Fruit fly (Drosophila melanogaster) whole organism, prepupa: Measurements from ENCODE around the gene gammaTub37C.
A peak's percentile ranks its signal among the peaks of the same experiment; 100 is the strongest.

ENCODE experiments used
- CG10631 ChIP-seq: fragments of 200-800 bp; sonication (Bioruptor generic); optimal IDR thresholded peaks from 2 replicates; lab custom pipeline; 2016; ENCODE audit warnings: missing biosample characterization, missing genetic modification characterization
- CG10669 ChIP-seq: fragments of 200-800 bp; sonication (Bioruptor generic); optimal IDR thresholded peaks from 3 replicates; lab custom pipeline; 2018; ENCODE audit warnings: missing biosample characterization, mild to moderate bottlenecking, missing genetic modification characterization, moderate library complexity
- CG11294 ChIP-seq: fragments of 200-800 bp; sonication (Bioruptor generic); IDR thresholded peaks from 2 replicates; pipeline ENCODE4 v1.3.6; 2022; ENCODE audit warnings: missing biosample characterization, missing genetic modification characterization
- CG11762 ChIP-seq: fragments of 200-800 bp; sonication (Bioruptor generic); optimal IDR thresholded peaks from 3 replicates; lab custom pipeline; 2016; ENCODE audit warnings: missing biosample characterization, missing genetic modification characterization; ENCODE audit not compliant: insufficient read depth
- CG11902 ChIP-seq: fragments of 200-800 bp; sonication (Bioruptor generic); optimal IDR thresholded peaks from 3 replicates; lab custom pipeline; 2016; ENCODE audit warnings: missing biosample characterization, missing genetic modification characterization
- CG3032 ChIP-seq: fragments of 200-800 bp; optimal IDR thresholded peaks from 2 replicates; lab custom pipeline; 2019; ENCODE audit warnings: missing biosample characterization, mild to moderate bottlenecking, missing genetic modification characterization, moderate library complexity
- CG31627 ChIP-seq: fragments of 200-800 bp; sonication (Bioruptor generic); optimal IDR thresholded peaks from 3 replicates; lab custom pipeline; 2016; ENCODE audit warnings: missing biosample characterization, missing genetic modification characterization
- CG32006 ChIP-seq: fragments of 200-800 bp; sonication (Bioruptor generic); optimal IDR thresholded peaks from 3 replicates; lab custom pipeline; 2017; ENCODE audit warnings: missing biosample characterization, mild to moderate bottlenecking, missing genetic modification characterization
- CG4318 ChIP-seq: fragments of 200-800 bp; sonication (Bioruptor generic); optimal IDR thresholded peaks from 3 replicates; lab custom pipeline; 2017; ENCODE audit warnings: missing biosample characterization, mild to moderate bottlenecking, missing genetic modification characterization
- CG6163 ChIP-seq: fragments of 200-800 bp; sonication (Bioruptor generic); IDR thresholded peaks from 3 replicates; pipeline ENCODE4 v1.3.6; 2022; ENCODE audit warnings: missing biosample characterization, missing genetic modification characterization
- CG6276 ChIP-seq: fragments of 200-800 bp; sonication (Bioruptor generic); optimal IDR thresholded peaks from 2 replicates; lab custom pipeline; 2017; ENCODE audit warnings: missing biosample characterization, mild to moderate bottlenecking, missing genetic modification characterization
- CG6792 ChIP-seq: fragments of 200-800 bp; sonication (Bioruptor generic); optimal IDR thresholded peaks from 3 replicates; lab custom pipeline; 2016; ENCODE audit warnings: missing biosample characterization, missing genetic modification characterization
- CG6808 ChIP-seq: fragments of 200-800 bp; sonication (Bioruptor generic); optimal IDR thresholded peaks from 3 replicates; lab custom pipeline; 2017; ENCODE audit warnings: missing biosample characterization, missing genetic modification characterization, mild to moderate bottlenecking, moderate library complexity, missing genetic modification reagents
- CG8119 ChIP-seq: fragments of 200-800 bp; sonication (Bioruptor generic); IDR thresholded peaks from 3 replicates; pipeline ENCODE4 v1.3.6; 2022; ENCODE audit warnings: missing biosample characterization, missing genetic modification characterization
- CG8319 ChIP-seq: fragments of 200-800 bp; sonication (Bioruptor generic); optimal IDR thresholded peaks from 3 replicates; lab custom pipeline; 2016; ENCODE audit warnings: missing biosample characterization, missing genetic modification characterization
- CG9139 ChIP-seq: fragments of 200-800 bp; sonication (Bioruptor generic); optimal IDR thresholded peaks from 3 replicates; lab custom pipeline; 2017; ENCODE audit warnings: missing biosample characterization, mild to moderate bottlenecking, missing genetic modification characterization
- Eip78C ChIP-seq: fragments of 200-800 bp; sonication (Bioruptor generic); peaks from one replicate; lab custom pipeline; 2016; ENCODE audit warnings: missing biosample characterization, missing genetic modification characterization
- Ets21C ChIP-seq: fragments of 200-800 bp; sonication (Bioruptor generic); optimal IDR thresholded peaks from 3 replicates; lab custom pipeline; 2016; ENCODE audit warnings: missing biosample characterization, missing genetic modification characterization
- Ets96B ChIP-seq: fragments of 200-800 bp; optimal IDR thresholded peaks from 2 replicates; lab custom pipeline; 2019; ENCODE audit warnings: missing biosample characterization, mild to moderate bottlenecking, missing genetic modification characterization, moderate library complexity
- Hr39 ChIP-seq: fragments of 200-800 bp; sonication (Bioruptor generic); optimal IDR thresholded peaks from 2 replicates; lab custom pipeline; 2016; ENCODE audit warnings: missing biosample characterization, missing genetic modification characterization
- Hr4 ChIP-seq: fragments of 200-800 bp; sonication (Bioruptor generic); optimal IDR thresholded peaks from 3 replicates; lab custom pipeline; 2016; ENCODE audit warnings: missing biosample characterization, missing genetic modification characterization
- Smox ChIP-seq: fragments of 200-800 bp; sonication (Bioruptor generic); optimal IDR thresholded peaks from 3 replicates; lab custom pipeline; 2016; ENCODE audit warnings: missing biosample characterization, missing genetic modification characterization
- Sox102F ChIP-seq: fragments of 200-800 bp; sonication (Bioruptor generic); optimal IDR thresholded peaks from 2 replicates; lab custom pipeline; 2016; ENCODE audit warnings: missing biosample characterization, mild to moderate bottlenecking, missing genetic modification characterization
- Sox14 ChIP-seq: fragments of 200-800 bp; sonication (Bioruptor generic); optimal IDR thresholded peaks from 3 replicates; lab custom pipeline; 2016; ENCODE audit warnings: missing biosample characterization, missing genetic modification characterization
- Sox15 ChIP-seq: fragments of 200-800 bp; sonication (Bioruptor generic); optimal IDR thresholded peaks from 3 replicates; lab custom pipeline; 2016; ENCODE audit warnings: missing biosample characterization, missing genetic modification characterization
- dac ChIP-seq: fragments of 200-800 bp; sonication (Bioruptor generic); optimal IDR thresholded peaks from 2 replicates; lab custom pipeline; 2017; ENCODE audit warnings: missing biosample characterization, mild to moderate bottlenecking, missing genetic modification characterization
- dsx ChIP-seq: fragments of 200-800 bp; optimal IDR thresholded peaks from 3 replicates; lab custom pipeline; 2019; ENCODE audit warnings: missing biosample characterization, mild to moderate bottlenecking, missing genetic modification characterization, moderate library complexity; ENCODE audit not compliant: poor library complexity, severe bottlenecking
- eg ChIP-seq: fragments of 200-800 bp; sonication (Bioruptor generic); IDR thresholded peaks from 3 replicates; pipeline ENCODE4 v1.3.6; 2022; ENCODE audit warnings: missing biosample characterization, missing genetic modification characterization
- esn ChIP-seq: fragments of 200-800 bp; sonication (Bioruptor generic); optimal IDR thresholded peaks from 2 replicates; lab custom pipeline; 2016; ENCODE audit warnings: missing biosample characterization, mild to moderate bottlenecking, missing genetic modification characterization, moderate library complexity
- fd59A ChIP-seq: fragments of 200-800 bp; sonication (Bioruptor generic); optimal IDR thresholded peaks from 2 replicates; lab custom pipeline; 2017; ENCODE audit warnings: missing biosample characterization, mild to moderate bottlenecking, missing genetic modification characterization, missing genetic modification reagents
- fd85E ChIP-seq: fragments of 200-800 bp; sonication (Bioruptor generic); optimal IDR thresholded peaks from 3 replicates; lab custom pipeline; 2016; ENCODE audit warnings: missing biosample characterization, missing genetic modification characterization
- lz ChIP-seq: fragments of 200-800 bp; sonication (Bioruptor generic); optimal IDR thresholded peaks from 3 replicates; lab custom pipeline; 2016; ENCODE audit warnings: missing biosample characterization, missing genetic modification characterization
- net ChIP-seq: fragments of 200-800 bp; sonication (Bioruptor generic); optimal IDR thresholded peaks from 3 replicates; lab custom pipeline; 2016; ENCODE audit warnings: missing biosample characterization, missing genetic modification characterization
- salr ChIP-seq, 2 experiments: fragments of 200-800 bp; sonication (Bioruptor generic); optimal IDR thresholded peaks; 3 replicates each; lab custom pipeline; 2016 to 2018; ENCODE audit warnings: missing biosample characterization in 2 of 2, missing genetic modification characterization in 2 of 2, mild to moderate bottlenecking in 1 of 2
- spab ChIP-seq: fragments of 200-800 bp; sonication (Bioruptor generic); optimal IDR thresholded peaks from 2 replicates; lab custom pipeline; 2017; ENCODE audit warnings: missing biosample characterization, mild to moderate bottlenecking, missing genetic modification characterization, missing genetic modification reagents
- ss ChIP-seq, 2 experiments: fragments of 200-800 bp; sonication (Bioruptor generic); optimal IDR thresholded peaks; 2 replicates in 1 of 2; 3 replicates in 1 of 2; lab custom pipeline; 2017 to 2018; ENCODE audit warnings: mild to moderate bottlenecking in 2 of 2, missing biosample characterization in 2 of 2, missing genetic modification characterization in 2 of 2, moderate library complexity in 1 of 2
- svp ChIP-seq: fragments of 200-800 bp; sonication (Bioruptor generic); peaks from one replicate; lab custom pipeline; 2016; ENCODE audit warnings: missing biosample characterization, missing genetic modification characterization
- topi ChIP-seq: fragments of 200-800 bp; sonication (Bioruptor generic); optimal IDR thresholded peaks from 3 replicates; lab custom pipeline; 2016; ENCODE audit warnings: missing biosample characterization, missing genetic modification characterization
- vri ChIP-seq: fragments of 200-800 bp; sonication (Bioruptor generic); optimal IDR thresholded peaks from 3 replicates; lab custom pipeline; 2016; ENCODE audit warnings: missing biosample characterization, mild to moderate bottlenecking, missing genetic modification characterization

The gammaTub37C gene

dm6 chr2L:19168095-19168697 is 17.3 kb downstream of the gammaTub37C start:
- TF ChIP-seq eg (GFP tag; lab: Robert Waterston, UW) (no peak), Smox (GFP tag; lab: Kevin White, UChicago) (no peak), salr (GFP tag; optimal IDR thresholded peaks at IDR 0.05; lab: Kevin White, UChicago) (no peak), CG6808 (GFP tag; lab: Kevin White, UChicago) (no peak), CG4318 (GFP tag; lab: Kevin White, UChicago) (no peak), Sox102F (no peak), dac (GFP tag; lab: Kevin White, UChicago) (no peak), svp (peak; percentile 95), topi (GFP tag; lab: Kevin White, UChicago) (no peak), CG11762 (no peak), CG10669 (GFP tag; lab: Kevin White, UChicago) (no peak), esn (no peak), CG11902 (GFP tag; lab: Kevin White, UChicago) (no peak), Eip78C (GFP tag; lab: Kevin White, UChicago) (peak; percentile 33)

DNA sequence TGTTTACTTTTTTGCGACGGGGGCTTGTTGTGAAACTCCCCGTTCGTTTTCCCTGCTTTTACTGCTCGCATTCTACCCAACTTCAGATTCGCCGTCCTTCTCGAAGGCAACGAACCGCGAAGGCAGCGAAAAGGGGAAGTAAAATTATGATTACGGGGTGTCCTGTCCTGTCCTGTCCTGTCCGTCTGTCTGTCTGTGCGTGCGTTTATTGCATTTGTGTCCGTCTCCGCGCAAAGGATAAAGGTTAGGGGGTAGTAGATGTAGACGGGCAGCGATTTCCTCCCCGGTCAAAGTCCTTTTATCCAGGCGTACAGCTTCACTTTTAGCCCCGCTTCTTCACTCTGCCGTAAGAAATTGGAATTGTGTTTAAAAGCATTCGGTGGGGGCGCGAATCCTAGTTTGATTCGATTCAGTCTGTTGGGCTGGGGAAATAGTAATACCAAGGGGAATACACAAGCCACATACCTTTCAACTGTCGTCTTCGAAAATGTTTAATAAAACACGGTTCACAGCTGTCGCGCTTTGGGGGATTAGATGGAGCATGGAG is 18.3 kb downstream of the gammaTub37C start:
- TF ChIP-seq ss (GFP tag; optimal IDR thresholded peaks at IDR 0.05; lab: Kevin White, UChicago), result peak; percentile 3 to 17
- TF ChIP-seq net (GFP tag; lab: Kevin White, UChicago), result no peak
- no peak for TF ChIP-seq fd59A
- no peak for TF ChIP-seq fd85E (GFP tag; lab: Kevin White, UChicago)
- TF ChIP-seq CG11902 (GFP tag; lab: Kevin White, UChicago), result no peak
- no peak for TF ChIP-seq svp

DNA sequence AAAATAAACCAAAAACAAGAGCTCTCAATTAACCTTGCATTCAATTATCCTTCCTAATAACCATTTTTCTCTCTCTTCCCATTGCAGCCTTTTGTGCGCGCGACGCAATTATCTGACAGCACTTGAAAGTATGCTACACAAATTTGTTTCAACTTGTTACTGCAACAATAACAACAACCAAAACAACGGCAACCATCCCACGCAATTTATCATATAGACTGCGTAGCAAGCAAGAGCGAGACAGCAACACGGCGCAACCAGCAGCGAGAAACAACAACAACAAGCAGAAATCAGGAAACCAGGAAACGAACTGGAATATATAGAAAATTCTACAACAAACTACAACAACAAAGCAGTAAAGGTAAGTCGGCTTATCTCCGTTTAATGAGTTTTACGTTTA is 19.5 kb downstream of the gammaTub37C start:
- TF ChIP-seq Ets21C (GFP tag; lab: Kevin White, UChicago), result no peak
- TF ChIP-seq Eip78C (GFP tag; lab: Kevin White, UChicago), result peak; percentile 66
- TF ChIP-seq dsx (GFP tag; lab: Kevin White, UChicago), result peak; percentile 39
- peak; percentile 56 for TF ChIP-seq Sox14 (GFP tag; lab: Kevin White, UChicago)

- peak; percentile 97 for TF ChIP-seq CG6163
- TF ChIP-seq CG11902 (GFP tag; lab: Kevin White, UChicago), result peak; percentile 83
- TF ChIP-seq dsx (GFP tag; lab: Kevin White, UChicago), result peak; percentile 85
- TF ChIP-seq Hr4 (GFP tag; lab: Kevin White, UChicago), result peak; percentile 99
- TF ChIP-seq dac (GFP tag; lab: Kevin White, UChicago), result peak; percentile 90
- TF ChIP-seq topi (GFP tag; lab: Kevin White, UChicago), result peak; percentile 96
- TF ChIP-seq CG6792 (GFP tag; lab: Kevin White, UChicago), result peak; percentile 94
- TF ChIP-seq eg (GFP tag; lab: Robert Waterston, UW), result peak; percentile 98
- TF ChIP-seq lz (GFP tag; lab: Kevin White, UChicago), result peak; percentile 95
- peak; percentile 95 for TF ChIP-seq CG4318 (GFP tag; lab: Kevin White, UChicago)
- peak; percentile 98 for TF ChIP-seq CG32006 (GFP tag; lab: Kevin White, UChicago)
- peak; percentile 92 for TF ChIP-seq Ets96B (tag; lab: Kevin White, UChicago)
- TF ChIP-seq CG6808 (GFP tag; lab: Kevin White, UChicago), result peak; percentile 87
- peak; percentile 74 for TF ChIP-seq CG9139 (GFP tag; lab: Kevin White, UChicago)
- TF ChIP-seq ss (GFP tag; optimal IDR thresholded peaks at IDR 0.05; lab: Kevin White, UChicago), result peak; percentile 78 to 87
- peak; percentile 66 to 95 for TF ChIP-seq salr (GFP tag; optimal IDR thresholded peaks at IDR 0.05; lab: Kevin White, UChicago)
- TF ChIP-seq Ets21C (GFP tag; lab: Kevin White, UChicago), result peak; percentile 96
- TF ChIP-seq CG6276 (GFP tag; lab: Kevin White, UChicago), result peak; percentile 98
- TF ChIP-seq CG8319 (GFP tag; lab: Kevin White, UChicago), result peak; percentile 92
- peak; percentile 96 for TF ChIP-seq CG10631 (GFP tag; lab: Kevin White, UChicago)
- TF ChIP-seq Eip78C (GFP tag; lab: Kevin White, UChicago), result peak; percentile 98
- TF ChIP-seq Hr39 (GFP tag; lab: Kevin White, UChicago), result peak; percentile 93
- peak; percentile 95 for TF ChIP-seq Sox102F
- TF ChIP-seq net (GFP tag; lab: Kevin White, UChicago), result peak; percentile 97
- TF ChIP-seq CG3032 (tag; lab: Kevin White, UChicago), result peak; percentile 90
- TF ChIP-seq CG11294, result peak; percentile 97
- peak; percentile 89 for TF ChIP-seq Sox15 (GFP tag; lab: Kevin White, UChicago)
- peak; percentile 92 for TF ChIP-seq CG10669 (GFP tag; lab: Kevin White, UChicago)
- TF ChIP-seq CG8119 (GFP tag; lab: Robert Waterston, UW), result peak; percentile 99
- TF ChIP-seq CG31627 (GFP tag; lab: Kevin White, UChicago), result peak; percentile 95
- TF ChIP-seq vri (GFP tag; lab: Kevin White, UChicago), result peak; percentile 89
- TF ChIP-seq spab (GFP tag; lab: Kevin White, UChicago), result peak; percentile 87
Observed at dm6 chr2L:19164933-19165813, 20.4 kb downstream of the gammaTub37C start.
